Fruit fly (Drosophila melanogaster): ENCODE results near the gene osk.

DNA sequence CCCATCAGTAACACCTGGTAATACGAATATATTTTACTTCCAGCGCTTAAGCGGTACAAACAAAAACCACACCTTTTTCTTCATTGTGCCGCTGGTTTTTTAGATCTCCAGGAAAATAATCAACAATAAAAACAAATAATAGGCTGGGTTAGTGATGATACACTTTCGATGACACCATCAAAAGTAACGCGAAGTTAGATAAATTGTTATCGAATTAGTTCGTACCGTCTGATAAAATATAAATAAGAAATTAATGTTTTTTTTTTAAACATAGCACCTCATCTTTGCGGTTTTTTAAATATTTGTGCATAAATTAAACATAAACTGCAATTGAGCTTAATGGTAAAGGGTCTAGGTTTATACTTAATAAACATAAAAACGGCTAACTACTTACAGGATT is 49.2 kb downstream of the osk start, which contains the start of gene RagA-B:
- TF ChIP-seq pad (GFP tag; optimal IDR thresholded peaks at IDR 0.05) (no peak), Clk (GFP tag; optimal IDR thresholded peaks at IDR 0.05) (no peak), tj (GFP tag; optimal IDR thresholded peaks at IDR 0.05) (no peak), CG1620 (GFP tag; optimal IDR thresholded peaks at IDR 0.05) (no peak), CG14711 (tag; optimal IDR thresholded peaks at IDR 0.05) (no peak), CG11617 (GFP tag; optimal IDR thresholded peaks at IDR 0.05) (no peak), cnc (optimal IDR thresholded peaks at IDR 0.05) (no peak), Crg-1 (GFP tag; optimal IDR thresholded peaks at IDR 0.05) (no peak)
